Fruit fly (Drosophila melanogaster) whole organism, wandering third instar larva: ENCODE data around the gene CG13392.

Experiments
- CG32264 ChIP-seq: fragments of 200-800 bp; sonication (Bioruptor generic); optimal IDR thresholded peaks from 2 replicates; lab custom pipeline; 2016; ENCODE audit warnings: missing biosample characterization, missing genetic modification characterization
- CG9705 ChIP-seq: fragments of 200-800 bp; sonication (Bioruptor generic); optimal IDR thresholded peaks from 2 replicates; lab custom pipeline; 2018; ENCODE audit warnings: missing biosample characterization, mild to moderate bottlenecking, missing genetic modification characterization
- CrebA ChIP-seq: fragments of 200-800 bp; sonication (Bioruptor generic); optimal IDR thresholded peaks from 2 replicates; lab custom pipeline; 2016; ENCODE audit warnings: missing biosample characterization, mild to moderate bottlenecking, missing genetic modification characterization, borderline replicate concordance
- Dfd ChIP-seq: fragments of >200 bp; optimal IDR thresholded peaks from 2 replicates; lab custom pipeline; 2017; ENCODE audit warnings: missing biosample characterization, missing genetic modification characterization
- Dif ChIP-seq: fragments of 200-275, 200-300 bp; sonication (Bioruptor generic); optimal IDR thresholded peaks from 2 replicates; lab custom pipeline; 2018; ENCODE audit warnings: missing biosample characterization, missing genetic modification characterization; ENCODE audit not compliant: partially characterized antibody
- HLH106 ChIP-seq: fragments of 200-800 bp; optimal IDR thresholded peaks from 3 replicates; lab custom pipeline; 2019; ENCODE audit warnings: missing biosample characterization, mild to moderate bottlenecking, missing genetic modification characterization, moderate library complexity
- Hnf4 ChIP-seq: fragments of 200-800 bp; sonication (Bioruptor generic); optimal IDR thresholded peaks from 2 replicates; lab custom pipeline; 2016; ENCODE audit warnings: missing biosample characterization, mild to moderate bottlenecking, missing genetic modification characterization
- Hr78 ChIP-seq: fragments of >200 bp; optimal IDR thresholded peaks from 2 replicates; lab custom pipeline; 2017; ENCODE audit warnings: missing biosample characterization, missing genetic modification characterization
- Hr83 ChIP-seq: fragments of 200-300 bp; sonication (Bioruptor generic); optimal IDR thresholded peaks from 2 replicates; lab custom pipeline; 2016; ENCODE audit warnings: missing biosample characterization, mild to moderate bottlenecking, missing genetic modification characterization, moderate library complexity; ENCODE audit not compliant: poor library complexity, severe bottlenecking
- Jra ChIP-seq: sonication (Bioruptor generic); optimal IDR thresholded peaks from 2 replicates; lab custom pipeline; 2016; ENCODE audit warnings: missing biosample characterization, missing genetic modification characterization
- Mio ChIP-seq: sonication (Bioruptor generic); optimal IDR thresholded peaks from 2 replicates; lab custom pipeline; 2016; ENCODE audit warnings: missing biosample characterization, missing genetic modification characterization
- Myc ChIP-seq: fragments of >200 bp; optimal IDR thresholded peaks from 2 replicates; lab custom pipeline; 2017
- N ChIP-seq: fragments of >200 bp; optimal IDR thresholded peaks from 2 replicates; lab custom pipeline; 2018; ENCODE audit warnings: missing biosample characterization, missing external identifiers, missing genetic modification characterization
- OdsH ChIP-seq: fragments of 200-800 bp; sonication (Bioruptor generic); optimal IDR thresholded peaks from 2 replicates; lab custom pipeline; 2016; ENCODE audit warnings: missing biosample characterization, mild to moderate bottlenecking, missing genetic modification characterization
- Rel ChIP-seq, 2 experiments: fragments of 200-800 bp; sonication (Bioruptor generic) in 1 of 2; optimal IDR thresholded peaks; 2 replicates in 1 of 2; 3 replicates in 1 of 2; lab custom pipeline; 2016 to 2019; ENCODE audit warnings: mild to moderate bottlenecking in 2 of 2, missing biosample characterization in 2 of 2, missing genetic modification characterization in 2 of 2, moderate library complexity in 1 of 2
- Sp1 ChIP-seq: fragments of 200-800 bp; sonication (Bioruptor generic); optimal IDR thresholded peaks from 3 replicates; lab custom pipeline; 2019; ENCODE audit warnings: missing biosample characterization, mild to moderate bottlenecking, missing genetic modification characterization, moderate library complexity
- Vsx2 ChIP-seq: fragments of 200-300, 225-300 bp; sonication (Bioruptor generic); optimal IDR thresholded peaks from 2 replicates; lab custom pipeline; 2018; ENCODE audit warnings: missing biosample characterization, missing genetic modification characterization; ENCODE audit not compliant: partially characterized antibody
- br ChIP-seq: fragments of 200-800 bp; sonication (Bioruptor generic); optimal IDR thresholded peaks from 2 replicates; lab custom pipeline; 2016; ENCODE audit warnings: missing biosample characterization, missing genetic modification characterization
- brk ChIP-seq: fragments of 200-800 bp; sonication (Bioruptor generic); optimal IDR thresholded peaks from 2 replicates; lab custom pipeline; 2016; ENCODE audit warnings: missing biosample characterization, mild to moderate bottlenecking, missing genetic modification characterization
- dmrt93B ChIP-seq: fragments of 200-800 bp; sonication (Bioruptor generic); optimal IDR thresholded peaks from 2 replicates; lab custom pipeline; 2018; ENCODE audit warnings: missing biosample characterization, mild to moderate bottlenecking, missing genetic modification characterization
- ey ChIP-seq: fragments of 200-800 bp; sonication (Bioruptor generic); optimal IDR thresholded peaks from 2 replicates; lab custom pipeline; 2016; ENCODE audit warnings: missing biosample characterization, missing genetic modification characterization
- foxo ChIP-seq, 2 experiments: fragments of 200-800 bp; sonication (Bioruptor generic); optimal IDR thresholded peaks; 2 replicates in 1 of 2; 3 replicates in 1 of 2; lab custom pipeline; 2016 to 2017; ENCODE audit warnings: missing biosample characterization in 2 of 2, missing genetic modification characterization in 2 of 2
- fru ChIP-seq: fragments of 200-800 bp; sonication (Bioruptor generic); optimal IDR thresholded peaks from 3 replicates; lab custom pipeline; 2016; ENCODE audit warnings: missing biosample characterization, mild to moderate bottlenecking, missing genetic modification characterization
- h ChIP-seq: fragments of 200-800 bp; sonication (Bioruptor generic); optimal IDR thresholded peaks from 3 replicates; lab custom pipeline; 2016; ENCODE audit warnings: missing biosample characterization, mild to moderate bottlenecking, missing genetic modification characterization
- jim ChIP-seq: fragments of 175-275, 200-325 bp; sonication (Bioruptor generic); optimal IDR thresholded peaks from 2 replicates; lab custom pipeline; 2016; ENCODE audit warnings: missing biosample characterization, mild to moderate bottlenecking, missing genetic modification characterization
- lola ChIP-seq: fragments of >200 bp; optimal IDR thresholded peaks from 2 replicates; lab custom pipeline; 2017; ENCODE audit warnings: missing biosample characterization, missing genetic modification characterization
- pan ChIP-seq: fragments of >200 bp; optimal IDR thresholded peaks from 2 replicates; lab custom pipeline; 2017
- psq ChIP-seq: fragments of 200-800 bp; sonication (Bioruptor generic); optimal IDR thresholded peaks from 3 replicates; lab custom pipeline; 2017; ENCODE audit warnings: missing biosample characterization, mild to moderate bottlenecking, missing genetic modification characterization, moderate library complexity
- rgr ChIP-seq: fragments of 200-800 bp; sonication (Bioruptor generic); optimal IDR thresholded peaks from 3 replicates; lab custom pipeline; 2016; ENCODE audit warnings: missing biosample characterization, mild to moderate bottlenecking, missing genetic modification characterization
- sage ChIP-seq: fragments of 200-800 bp; sonication (Bioruptor generic); optimal IDR thresholded peaks from 2 replicates; lab custom pipeline; 2016; ENCODE audit warnings: missing biosample characterization, mild to moderate bottlenecking, missing genetic modification characterization
- sv ChIP-seq: fragments of 200-800 bp; sonication (Bioruptor generic); optimal IDR thresholded peaks from 3 replicates; lab custom pipeline; 2016; ENCODE audit warnings: missing biosample characterization, missing genetic modification characterization
- tai ChIP-seq: sonication (Bioruptor generic); optimal IDR thresholded peaks from 2 replicates; lab custom pipeline; 2016; ENCODE audit warnings: missing biosample characterization, missing genetic modification characterization
- usp ChIP-seq: fragments of >200 bp; optimal IDR thresholded peaks from 2 replicates; lab custom pipeline; 2017; ENCODE audit warnings: missing biosample characterization, missing genetic modification characterization
- woc ChIP-seq: sonication (Bioruptor generic); optimal IDR thresholded peaks from 2 replicates; lab custom pipeline; 2016; ENCODE audit warnings: missing biosample characterization, mild to moderate bottlenecking, missing genetic modification characterization

Gene CG13392

DNA sequence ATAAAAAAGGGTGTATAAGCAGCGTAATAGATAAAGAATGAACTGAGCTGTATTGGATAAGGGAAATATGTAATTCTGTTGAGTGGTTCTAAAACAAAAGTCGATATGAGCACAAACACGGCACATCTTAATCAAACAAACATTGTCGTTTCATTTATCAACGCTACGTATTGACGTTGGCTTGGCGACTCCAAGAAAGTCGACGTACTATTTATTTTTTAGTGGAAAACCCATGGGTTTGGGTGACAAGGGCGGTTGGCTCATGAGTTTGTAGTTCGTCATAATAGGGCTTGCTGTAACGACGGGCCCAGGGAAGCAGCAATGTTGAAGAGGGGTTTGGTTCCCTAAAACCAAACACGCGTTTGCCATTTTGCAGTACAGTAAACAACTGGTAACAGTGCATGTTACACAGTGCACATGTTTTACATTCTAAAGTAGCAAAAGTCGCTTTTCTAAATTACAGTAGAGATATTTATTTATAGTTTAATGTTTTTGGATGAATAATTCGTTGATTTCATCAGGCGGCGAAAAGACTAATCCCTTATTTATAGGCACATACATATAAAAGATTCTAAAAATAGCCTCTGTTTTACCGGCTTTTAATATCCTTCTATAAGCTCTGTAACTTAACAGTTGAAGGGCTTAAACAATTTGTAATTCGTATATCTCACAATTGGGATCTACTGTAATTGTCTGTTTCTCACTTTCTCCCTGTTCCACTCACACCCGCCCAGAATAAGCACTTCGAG lies 21.2 kb downstream of the CG13392 start:
- TF ChIP-seq Hnf4 (GFP tag; lab: Kevin White, UChicago) (peak; percentile 1), CG9705 (GFP tag; lab: Kevin White, UChicago) (peak; percentile 7), pan (lab: Kevin White, UChicago) (no peak), lola (GFP tag; lab: Kevin White, UChicago) (no peak), dmrt93B (GFP tag; lab: Kevin White, UChicago) (peak; percentile 28), Vsx2 (GFP tag; lab: Kevin White, UChicago) (no peak), foxo (GFP tag; optimal IDR thresholded peaks at IDR 0.05; lab: Kevin White, UChicago) (peak in 1 of 2 experiments; percentile 49), jim (GFP tag; lab: Kevin White, UChicago) (no peak), HLH106 (tag; lab: Kevin White, UChicago) (peak; percentile 59), OdsH (peak; percentile 36), br (GFP tag; lab: Kevin White, UChicago) (peak; percentile 46), rgr (GFP tag; lab: Kevin White, UChicago) (peak; percentile 17), Rel (GFP tag; optimal IDR thresholded peaks at IDR 0.05; lab: Kevin White, UChicago) (no peak), Rel (tag; optimal IDR thresholded peaks at IDR 0.05; lab: Kevin White, UChicago) (no peak), brk (GFP tag; lab: Kevin White, UChicago) (no peak), CG32264 (no peak), CrebA (GFP tag; lab: Kevin White, UChicago) (no peak), fru (peak; percentile 75), Hr78 (no peak), Sp1 (GFP tag; lab: Kevin White, UChicago) (peak; percentile 33), h (GFP tag; lab: Kevin White, UChicago) (peak; percentile 70), woc (GFP tag; lab: Kevin White, UChicago) (peak; percentile 35), Dif (GFP tag; lab: Kevin White, UChicago) (no peak), sv (no peak), psq (GFP tag; lab: Kevin White, UChicago) (peak; percentile 59), ey (GFP tag; lab: Kevin White, UChicago) (peak; percentile 64)

DNA sequence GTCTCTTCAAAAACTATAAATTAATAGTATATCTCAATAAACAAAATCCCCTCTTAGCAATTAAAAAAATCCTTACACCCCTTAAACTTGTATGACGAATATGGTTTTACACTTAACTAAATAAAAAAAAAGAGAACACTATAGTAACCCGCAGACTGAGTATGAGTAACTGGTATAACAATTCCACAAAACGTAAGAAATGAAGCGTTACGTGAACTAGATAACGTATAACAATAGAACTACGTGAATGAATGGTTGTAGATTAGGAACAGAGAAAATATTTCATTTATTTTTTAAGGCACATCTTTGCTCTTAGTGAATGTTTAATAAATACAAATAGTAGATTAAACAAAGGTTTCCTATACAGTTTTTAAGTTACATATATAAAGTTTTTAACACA lies 27.2 kb downstream of the CG13392 start:
- TF ChIP-seq psq (GFP tag; lab: Kevin White, UChicago) (no peak), Hr83 (GFP tag; lab: Kevin White, UChicago) (no peak), Dif (GFP tag; lab: Kevin White, UChicago) (no peak), foxo (GFP tag; optimal IDR thresholded peaks at IDR 0.05; lab: Kevin White, UChicago) (no peak), Hnf4 (GFP tag; lab: Kevin White, UChicago) (no peak), Rel (GFP tag; optimal IDR thresholded peaks at IDR 0.05; lab: Kevin White, UChicago) (no peak), Rel (tag; optimal IDR thresholded peaks at IDR 0.05; lab: Kevin White, UChicago) (no peak), Myc (lab: Kevin White, UChicago) (no peak), HLH106 (tag; lab: Kevin White, UChicago) (no peak), lola (GFP tag; lab: Kevin White, UChicago) (no peak)

DNA sequence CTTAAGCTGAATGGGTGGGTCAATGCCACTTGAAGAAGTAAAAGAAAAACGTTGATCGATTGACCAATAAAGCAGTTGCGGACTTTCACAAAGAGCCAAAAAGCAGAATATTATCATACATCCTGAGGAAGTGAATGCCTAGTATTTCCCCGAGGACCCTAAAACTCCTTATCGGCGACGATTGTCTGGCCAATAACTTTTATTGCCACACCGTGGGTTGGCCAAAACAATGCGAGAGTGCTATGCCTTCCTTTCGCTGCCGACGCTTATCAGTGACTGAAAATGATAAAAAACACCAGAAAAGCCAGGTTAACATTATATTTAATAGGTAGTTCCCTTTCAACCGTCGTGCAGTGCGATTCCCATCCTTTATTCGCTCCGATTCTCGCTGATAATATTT lies 30.7 kb downstream of the CG13392 start, which contains the start of gene Mur29B:
Mur29B (plus strand) TSS at position 324 of the 400 bp plus-strand sequence.
- TF ChIP-seq Hr83 (GFP tag; lab: Kevin White, UChicago): peak; percentile 29
- no peak for TF ChIP-seq usp
- no peak for TF ChIP-seq Sp1 (GFP tag; lab: Kevin White, UChicago)
- TF ChIP-seq Rel (GFP tag; optimal IDR thresholded peaks at IDR 0.05; lab: Kevin White, UChicago): no peak
- peak; percentile 92 for TF ChIP-seq Rel (tag; optimal IDR thresholded peaks at IDR 0.05; lab: Kevin White, UChicago)
- TF ChIP-seq foxo (GFP tag; optimal IDR thresholded peaks at IDR 0.05; lab: Kevin White, UChicago): no peak
- no peak for TF ChIP-seq Dif (GFP tag; lab: Kevin White, UChicago)
- no peak for TF ChIP-seq rgr (GFP tag; lab: Kevin White, UChicago)
- no peak for TF ChIP-seq dmrt93B (GFP tag; lab: Kevin White, UChicago)
- TF ChIP-seq sv: no peak
- TF ChIP-seq lola (GFP tag; lab: Kevin White, UChicago): no peak
- TF ChIP-seq Dfd: no peak
- no peak for TF ChIP-seq N (GFP tag; lab: Kevin White, UChicago)
- TF ChIP-seq h (GFP tag; lab: Kevin White, UChicago): no peak
- no peak for TF ChIP-seq pan (lab: Kevin White, UChicago)
- no peak for TF ChIP-seq HLH106 (tag; lab: Kevin White, UChicago)
- no peak for TF ChIP-seq psq (GFP tag; lab: Kevin White, UChicago)
- TF ChIP-seq Mio: no peak
- peak; percentile 2 for TF ChIP-seq br (GFP tag; lab: Kevin White, UChicago)
- TF ChIP-seq sage (GFP tag; lab: Kevin White, UChicago): no peak
- TF ChIP-seq tai (GFP tag; lab: Kevin White, UChicago): no peak
- TF ChIP-seq Jra (GFP tag; lab: Kevin White, UChicago): no peak
- TF ChIP-seq brk (GFP tag; lab: Kevin White, UChicago): no peak
- TF ChIP-seq Myc (lab: Kevin White, UChicago): no peak
- TF ChIP-seq CG9705 (GFP tag; lab: Kevin White, UChicago): no peak
- TF ChIP-seq Hnf4 (GFP tag; lab: Kevin White, UChicago): no peak
- no peak for TF ChIP-seq OdsH
- TF ChIP-seq fru: no peak
- TF ChIP-seq CrebA (GFP tag; lab: Kevin White, UChicago): peak; percentile 22
